Worm (Caenorhabditis elegans): ENCODE measurements around the gene pqn-35.

DNA sequence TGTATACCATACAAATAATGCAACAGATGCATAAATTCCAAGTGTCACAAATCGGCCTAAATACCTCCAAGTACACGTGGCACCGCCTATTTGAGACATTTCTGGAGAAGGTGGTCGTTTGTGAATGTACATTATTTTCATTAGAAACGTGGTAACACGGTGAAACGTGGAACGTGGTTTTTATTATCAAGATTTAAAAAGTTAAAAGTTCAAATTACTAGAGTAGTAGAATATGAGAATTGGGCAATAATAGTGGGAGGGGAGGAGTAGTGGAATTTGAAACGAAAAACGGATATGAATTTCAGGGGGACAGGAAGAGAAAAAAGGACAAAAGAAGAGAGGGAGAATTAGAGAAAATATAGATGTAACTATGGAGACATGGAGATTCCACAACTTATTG, 43.0 kb downstream of the pqn-35 start, which contains the start of gene fut-6:
- TF ChIP-seq lag-1 (GFP tag; IDR thresholded peaks at IDR 0.05) (no peak), madf-8 (GFP tag; conservative IDR thresholded peaks at IDR 0.05) (no peak), unc-62 (GFP tag; optimal IDR thresholded peaks at IDR 0.05) (no peak), B0261.1 (tag; optimal IDR thresholded peaks at IDR 0.05) (no peak)

Measured in whole organism, young adult.